Fruit fly (Drosophila melanogaster): ENCODE measurements around the gene Blos2.

Blos2 gene

DNA sequence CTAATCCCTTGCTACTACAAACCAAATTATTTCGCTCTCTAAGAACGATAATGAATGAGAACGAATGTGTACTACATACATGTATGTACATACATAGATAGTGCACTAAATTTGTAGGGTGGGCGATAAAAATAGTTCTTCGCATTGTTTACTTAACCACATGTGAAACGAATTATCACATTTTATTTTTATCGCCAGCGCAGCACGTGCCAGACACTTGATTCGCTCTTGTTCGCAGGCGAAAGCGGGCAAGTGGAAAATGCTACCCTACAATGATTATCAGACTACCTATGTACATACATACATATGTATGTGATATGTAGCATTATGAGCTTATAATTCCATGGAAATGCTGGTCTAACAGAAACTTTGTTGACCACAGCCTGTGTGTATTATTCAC lies 24.4 kb downstream of the Blos2 start (continued):
- TF ChIP-seq exex (tag; optimal IDR thresholded peaks at IDR 0.05) (peak; percentile 54), ATbp (GFP tag; optimal IDR thresholded peaks at IDR 0.05) (peak; percentile 12), CG8478 (optimal IDR thresholded peaks at IDR 0.05) (no peak), CG2199 (GFP tag; IDR thresholded peaks at IDR 0.05) (0 out of 3 replicates have a peak, but pooled peaks have one; percentile 23), fd3F (GFP tag; optimal IDR thresholded peaks at IDR 0.05) (peak; percentile 4), sens (GFP tag) (peak; percentile 59), CG15514 (GFP tag; optimal IDR thresholded peaks at IDR 0.05) (peak; percentile 27), abd-A (tag; optimal IDR thresholded peaks at IDR 0.05) (no peak), tin (GFP tag; optimal IDR thresholded peaks at IDR 0.05) (no peak), Med (GFP tag) (peak; percentile 54), cato (GFP tag; optimal IDR thresholded peaks at IDR 0.05; ENCODE audit: borderline replicate concordance) (no peak), CG8388 (GFP tag; optimal IDR thresholded peaks at IDR 0.05) (no peak), CG12104 (GFP tag; optimal IDR thresholded peaks at IDR 0.05) (no peak), CG5953 (GFP tag; IDR thresholded peaks at IDR 0.05) (no peak), TFAM (GFP tag; optimal IDR thresholded peaks at IDR 0.05) (no peak), mld (GFP tag; IDR thresholded peaks at IDR 0.05; ENCODE audit: partially characterized antibody) (no peak), HLHmδ (GFP tag; optimal IDR thresholded peaks at IDR 0.05) (peak; percentile 28), so (GFP tag; IDR thresholded peaks at IDR 0.05) (0 out of 3 replicates have a peak, but pooled peaks have one; percentile 31), Hr3 (GFP tag; optimal IDR thresholded peaks at IDR 0.05) (no peak), CG7987 (GFP tag; optimal IDR thresholded peaks at IDR 0.05) (peak; percentile 35), Sry-δ (GFP tag; optimal IDR thresholded peaks at IDR 0.05) (no peak), CG15269 (tag; optimal IDR thresholded peaks at IDR 0.05) (no peak), CG34376 (GFP tag; optimal IDR thresholded peaks at IDR 0.05) (peak; percentile 42), CG7745 (tag; optimal IDR thresholded peaks at IDR 0.05) (peak; percentile 37), cg (GFP tag; optimal IDR thresholded peaks at IDR 0.05) (peak; percentile 46), trh (GFP tag; optimal IDR thresholded peaks at IDR 0.05) (no peak), btn (GFP tag; optimal IDR thresholded peaks at IDR 0.05) (no peak), lab (GFP tag; optimal IDR thresholded peaks at IDR 0.05) (peak; percentile 28), wek (GFP tag; optimal IDR thresholded peaks at IDR 0.05) (peak; percentile 28), Xrp1 (GFP tag; IDR thresholded peaks at IDR 0.05) (no peak), Fer1 (GFP tag; optimal IDR thresholded peaks at IDR 0.05) (peak; percentile 43), CG12744 (GFP tag; optimal IDR thresholded peaks at IDR 0.05) (no peak), CG3065 (GFP tag; optimal IDR thresholded peaks at IDR 0.05) (no peak), CG14441 (GFP tag; IDR thresholded peaks at IDR 0.05) (no peak), knrl (GFP tag; IDR thresholded peaks at IDR 0.05; ENCODE audit: partially characterized antibody) (no peak), seq (GFP tag; IDR thresholded peaks at IDR 0.05) (no peak), CG4707 (GFP tag; optimal IDR thresholded peaks at IDR 0.05) (no peak), CG17328 (GFP tag; IDR thresholded peaks at IDR 0.05) (0 out of 2 replicates have a peak, but pooled peaks have one; percentile 11), CG30403 (GFP tag; optimal IDR thresholded peaks at IDR 0.05) (no peak), CG31224 (GFP tag; IDR thresholded peaks at IDR 0.05) (no peak), CG6689 (GFP tag; IDR thresholded peaks at IDR 0.05) (peak; percentile 54; the same call in 1 of the 2 replicates), CG7271 (tag; optimal IDR thresholded peaks at IDR 0.05) (no peak), twi (tag; optimal IDR thresholded peaks at IDR 0.05) (peak; percentile 80), shn (GFP tag; optimal IDR thresholded peaks at IDR 0.05) (no peak), CG2202 (tag; optimal IDR thresholded peaks at IDR 0.05) (no peak), CG34422 (GFP tag; IDR thresholded peaks at IDR 0.05) (0 out of 3 replicates have a peak, but pooled peaks have one; percentile 30), chinmo (GFP tag; IDR thresholded peaks at IDR 0.05; ENCODE audit: partially characterized antibody) (0 out of 4 replicates have a peak, but pooled peaks have one; percentile 46), zfh2 (GFP tag; optimal IDR thresholded peaks at IDR 0.05) (no peak), cwo (GFP tag; optimal IDR thresholded peaks at IDR 0.05) (peak; percentile 98), gsb-n (tag; optimal IDR thresholded peaks at IDR 0.05) (peak; percentile 20), HLH4C (GFP tag; IDR thresholded peaks at IDR 0.05; ENCODE audit: partially characterized antibody) (no peak)
